Worm (Caenorhabditis elegans) whole organism, late embryonic: ENCODE results near the gene mbl-1.

ENCODE experiments used
- C08G9.2 ChIP-seq: sonication (generic microtip); optimal IDR thresholded peaks from 2 replicates; lab custom pipeline; 2016; ENCODE audit warnings: mild to moderate bottlenecking, missing genetic modification characterization, moderate library complexity, missing compliant biosample characterization
- K09A11.1 ChIP-seq: sonication (generic microtip); optimal IDR thresholded peaks from 2 replicates; lab custom pipeline; 2017; ENCODE audit warnings: antibody characterized with exemption, mild to moderate bottlenecking, missing genetic modification characterization, missing compliant biosample characterization; ENCODE audit not compliant: insufficient read depth
- Y22D7AL.16 ChIP-seq: sonication (generic microtip); optimal IDR thresholded peaks from 2 replicates; lab custom pipeline; 2016; ENCODE audit warnings: missing genetic modification characterization, missing compliant biosample characterization
- ceh-22 ChIP-seq: sonication (generic microtip); optimal IDR thresholded peaks from 2 replicates; lab custom pipeline; 2017; ENCODE audit warnings: missing biosample characterization, missing genetic modification characterization
- ceh-24 ChIP-seq: sonication (generic microtip); optimal IDR thresholded peaks from 2 replicates; lab custom pipeline; 2016; ENCODE audit warnings: mild to moderate bottlenecking, missing genetic modification characterization, missing compliant biosample characterization
- ceh-30 ChIP-seq: fragments of 150-350 bp; optimal IDR thresholded peaks from 2 replicates; lab custom pipeline; 2014; ENCODE audit warnings: missing biosample characterization, missing genetic modification characterization
- ceh-31 ChIP-seq: sonication (generic microtip); optimal IDR thresholded peaks from 2 replicates; lab custom pipeline; 2016; ENCODE audit warnings: missing genetic modification characterization, missing compliant biosample characterization
- dve-1 ChIP-seq: sonication (generic microtip); optimal IDR thresholded peaks from 2 replicates; lab custom pipeline; 2017; ENCODE audit warnings: antibody characterized with exemption, mild to moderate bottlenecking, missing genetic modification characterization, missing compliant biosample characterization
- elt-4 ChIP-seq: sonication (generic microtip); optimal IDR thresholded peaks from 2 replicates; lab custom pipeline; 2016; ENCODE audit warnings: missing genetic modification characterization, missing compliant biosample characterization
- ets-4 ChIP-seq: sonication (generic microtip); optimal IDR thresholded peaks from 2 replicates; lab custom pipeline; 2016; ENCODE audit warnings: missing genetic modification characterization, missing compliant biosample characterization
- fkh-6 ChIP-seq: sonication (generic microtip); optimal IDR thresholded peaks from 2 replicates; lab custom pipeline; 2016; ENCODE audit warnings: missing genetic modification characterization, missing compliant biosample characterization
- hlh-6 ChIP-seq: sonication (generic microtip); optimal IDR thresholded peaks from 2 replicates; lab custom pipeline; 2016; ENCODE audit warnings: missing genotype, missing genetic modification characterization, missing compliant biosample characterization
- lin-11 ChIP-seq: fragments of 200-800 bp; sonication (Bioruptor generic); optimal IDR thresholded peaks from 2 replicates; lab custom pipeline; 2018; ENCODE audit warnings: mild to moderate bottlenecking, missing genetic modification characterization, missing compliant biosample characterization
- madf-2 ChIP-seq: sonication (generic microtip); optimal IDR thresholded peaks from 2 replicates; lab custom pipeline; 2017; ENCODE audit warnings: missing genetic modification characterization, missing compliant biosample characterization
- nfya-1 ChIP-seq: sonication (generic microtip); optimal IDR thresholded peaks from 2 replicates; lab custom pipeline; 2017; ENCODE audit warnings: missing genetic modification characterization, mild to moderate bottlenecking, missing compliant biosample characterization, antibody characterized with exemption, moderate library complexity
- nhr-11 ChIP-seq: fragments of 150-350 bp; optimal IDR thresholded peaks from 2 replicates; lab custom pipeline; 2014; ENCODE audit warnings: missing biosample characterization, missing genetic modification characterization
- nhr-232 ChIP-seq: sonication (generic microtip); optimal IDR thresholded peaks from 2 replicates; lab custom pipeline; 2016; ENCODE audit warnings: missing genetic modification characterization, missing compliant biosample characterization
- npax-4 ChIP-seq: sonication (generic microtip); optimal IDR thresholded peaks from 2 replicates; lab custom pipeline; 2016; ENCODE audit warnings: missing genetic modification characterization, missing compliant biosample characterization
- pat-9 ChIP-seq: fragments of 200-800 bp; sonication (Bioruptor generic); optimal IDR thresholded peaks from 2 replicates; lab custom pipeline; 2018; ENCODE audit warnings: mild to moderate bottlenecking, missing genetic modification characterization, moderate library complexity, missing compliant biosample characterization
- pqm-1 ChIP-seq: sonication (generic microtip); optimal IDR thresholded peaks from 2 replicates; lab custom pipeline; 2016; ENCODE audit warnings: missing genetic modification characterization, missing compliant biosample characterization
- ref-2 ChIP-seq: sonication (generic microtip); optimal IDR thresholded peaks from 2 replicates; lab custom pipeline; 2016; ENCODE audit warnings: missing genetic modification characterization, missing compliant biosample characterization
- rnt-1 ChIP-seq: sonication (generic microtip); optimal IDR thresholded peaks from 2 replicates; lab custom pipeline; 2016; ENCODE audit warnings: missing genetic modification characterization, missing compliant biosample characterization
- sdc-2 ChIP-seq: sonication (generic microtip); optimal IDR thresholded peaks from 2 replicates; lab custom pipeline; 2016; ENCODE audit warnings: missing genotype, missing genetic modification characterization, missing compliant biosample characterization
- sox-2 ChIP-seq: fragments of 200-800 bp; sonication (Bioruptor generic); IDR thresholded peaks from 2 replicates; pipeline ENCODE4 v1.3.6; 2022; ENCODE audit warnings: missing genetic modification reagents, missing genetic modification characterization, missing compliant biosample characterization
- sox-4 ChIP-seq: sonication (generic microtip); optimal IDR thresholded peaks from 2 replicates; lab custom pipeline; 2017; ENCODE audit warnings: mild to moderate bottlenecking, missing genetic modification characterization, inconsistent platforms, missing compliant biosample characterization
- tbx-7 ChIP-seq: sonication (generic microtip); optimal IDR thresholded peaks from 2 replicates; lab custom pipeline; 2016; ENCODE audit warnings: missing genotype, missing genetic modification characterization, missing compliant biosample characterization
- ttx-3 ChIP-seq: sonication (generic microtip); optimal IDR thresholded peaks from 2 replicates; lab custom pipeline; 2016; ENCODE audit warnings: missing genetic modification reagents, missing genetic modification characterization, missing compliant biosample characterization

Gene mbl-1

DNA sequence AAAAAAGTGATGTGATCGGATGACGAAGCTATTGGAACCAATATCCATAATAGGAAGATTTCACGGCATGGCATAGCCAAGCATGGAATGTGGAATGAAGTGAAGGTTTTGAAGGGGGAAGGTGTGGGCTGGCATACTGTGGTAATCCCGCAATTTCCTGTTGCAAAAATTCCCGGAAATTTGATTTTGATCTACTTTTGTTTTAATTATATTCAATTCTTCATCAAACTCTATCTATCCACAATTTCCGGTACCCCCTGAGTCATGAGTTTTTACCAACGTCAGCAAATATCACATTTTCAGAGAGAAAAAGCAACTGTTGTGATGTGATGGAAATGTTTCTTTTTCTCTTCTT, 77.0 kb downstream of the mbl-1 start, which contains the start of gene gcy-11:
Gene gcy-11, minus strand, starts transcription at position 101 of the 355 bp plus-strand sequence.
- TF ChIP-seq pat-9 = no peak
- no peak for TF ChIP-seq nhr-232

DNA sequence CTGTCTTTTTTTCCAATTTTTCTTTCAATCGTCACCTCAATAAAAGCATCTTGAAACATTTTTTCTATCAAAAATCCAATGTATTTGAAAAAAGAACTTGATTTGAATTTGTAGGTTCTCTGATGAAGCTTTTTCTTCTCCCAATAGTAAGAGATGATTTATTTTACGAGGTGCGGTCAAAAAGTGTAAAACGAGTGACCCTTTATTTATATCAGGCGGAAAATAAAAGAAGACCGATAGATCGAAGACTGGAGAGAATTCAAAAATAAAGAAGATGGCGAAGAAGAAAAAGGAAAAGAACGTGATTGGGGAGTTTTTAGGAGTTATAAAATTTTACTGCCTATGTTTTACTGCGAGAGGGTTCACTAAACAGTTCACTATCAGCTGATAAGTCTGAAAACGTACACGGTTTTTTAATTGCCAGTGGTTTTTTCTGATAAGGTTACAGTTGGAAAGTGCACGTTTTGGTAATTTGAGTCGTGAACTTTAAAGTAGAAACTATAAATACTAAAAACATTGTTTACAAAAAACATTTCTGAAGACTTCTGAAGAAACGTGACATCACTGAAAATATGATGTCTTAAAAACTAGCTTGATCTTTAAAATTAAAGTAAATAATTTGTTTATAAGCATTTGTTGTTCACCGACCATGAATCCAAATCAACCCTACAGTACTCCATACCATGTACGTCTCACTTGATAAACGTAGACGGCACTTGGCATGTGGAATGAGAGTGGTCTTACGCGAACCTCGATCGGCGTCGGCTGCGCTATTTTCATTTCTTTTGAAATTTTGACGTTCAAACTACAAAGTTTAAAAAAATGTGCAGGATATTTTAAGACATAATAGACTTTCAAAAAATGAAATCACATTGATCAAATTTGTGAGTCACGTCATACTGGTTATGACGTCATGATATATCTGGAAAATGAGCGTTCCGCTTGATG, 77.7 kb downstream of the mbl-1 start:
- no peak for TF ChIP-seq sdc-2 (tag; lab: Kevin White, UChicago)
- TF ChIP-seq tbx-7 (tag; lab: Kevin White, UChicago) = no peak

DNA sequence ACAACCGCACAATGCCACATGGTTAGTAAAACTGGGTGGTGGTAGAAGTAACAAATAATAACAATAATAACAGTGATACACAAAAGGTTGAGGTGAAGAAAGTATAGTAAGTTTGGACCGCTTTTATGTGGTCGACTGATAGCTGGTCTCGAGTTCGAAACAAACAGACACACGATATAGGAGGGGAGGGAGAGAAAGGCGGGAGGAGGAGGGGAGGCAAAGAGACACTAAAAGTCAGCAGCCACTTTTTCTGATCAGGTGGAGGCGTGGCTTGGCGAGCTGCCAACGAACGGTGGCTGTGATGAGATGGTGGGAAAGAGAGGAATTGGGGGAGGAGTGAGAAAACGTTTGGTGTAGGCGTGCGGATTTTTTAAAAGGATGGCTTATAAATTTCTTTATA, 79.9 kb downstream of the mbl-1 start:
- TF ChIP-seq ceh-31 (no peak), ets-4 (tag; lab: Kevin White, UChicago) (no peak), nhr-11 (tag; lab: Kevin White, UChicago) (no peak), npax-4 (no peak), sox-2 (no peak), madf-2 (tag; lab: Kevin White, UChicago) (no peak)

DNA sequence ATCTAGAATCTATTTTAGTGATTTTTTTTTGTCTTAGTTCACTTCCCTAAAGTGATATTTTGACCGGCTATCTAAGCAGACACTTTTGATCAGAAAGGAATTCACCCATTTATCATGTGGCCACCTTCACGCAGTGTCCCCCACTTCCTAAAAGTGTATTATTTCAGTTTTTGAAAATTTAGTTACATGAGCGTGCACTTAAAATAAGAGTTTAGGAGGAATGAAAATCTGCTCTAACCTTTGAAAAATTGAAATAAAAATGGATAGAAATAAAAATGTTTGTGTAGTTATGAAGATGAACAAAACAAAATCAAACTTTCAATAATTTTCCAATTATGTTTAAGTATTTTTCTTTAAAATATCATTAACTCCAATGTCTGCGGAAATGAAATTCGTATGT, 81.4 kb downstream of the mbl-1 start:
- no peak for TF ChIP-seq pqm-1 (tag; lab: Kevin White, UChicago)
- no peak for TF ChIP-seq ceh-24 (tag; lab: Kevin White, UChicago)
- TF ChIP-seq madf-2 (tag; lab: Kevin White, UChicago) = no peak
- no peak for TF ChIP-seq ceh-22
- no peak for TF ChIP-seq K09A11.1
- no peak for TF ChIP-seq C08G9.2 (tag; lab: Kevin White, UChicago)
- TF ChIP-seq nfya-1 = no peak
- no peak for TF ChIP-seq rnt-1 (tag; lab: Kevin White, UChicago)
- TF ChIP-seq ceh-30 (tag; lab: Kevin White, UChicago) = no peak
- TF ChIP-seq Y22D7AL.16 = no peak
- no peak for TF ChIP-seq elt-4 (tag; lab: Kevin White, UChicago)
- no peak for TF ChIP-seq fkh-6 (tag; lab: Kevin White, UChicago)
- TF ChIP-seq ref-2 (tag; lab: Kevin White, UChicago) = no peak
- no peak for TF ChIP-seq sox-4
- no peak for TF ChIP-seq ttx-3 (tag; lab: Kevin White, UChicago)
- TF ChIP-seq pat-9 = no peak
- TF ChIP-seq lin-11 (tag; lab: Kevin White, UChicago) = no peak
- no peak for TF ChIP-seq hlh-6 (tag; lab: Kevin White, UChicago)
- TF ChIP-seq dve-1 (tag; lab: Kevin White, UChicago) = no peak
- TF ChIP-seq tbx-7 (tag; lab: Kevin White, UChicago) = no peak
